Worm (Caenorhabditis elegans) whole organism, late embryonic: Measurements from ENCODE around the gene C07D8.5.

Source experiments
- C08G9.2 ChIP-seq: sonication (generic microtip); optimal IDR thresholded peaks from 2 replicates; lab custom pipeline; 2016; ENCODE audit warnings: mild to moderate bottlenecking, missing genetic modification characterization, moderate library complexity, missing compliant biosample characterization
- K02D7.2 ChIP-seq: sonication (generic microtip); optimal IDR thresholded peaks from 2 replicates; lab custom pipeline; 2017; ENCODE audit warnings: mild to moderate bottlenecking, missing genetic modification characterization, missing compliant biosample characterization
- T23F11.4 ChIP-seq: fragments of 200-800 bp; sonication (Bioruptor generic); optimal IDR thresholded peaks from 2 replicates; lab custom pipeline; 2018; ENCODE audit warnings: mild to moderate bottlenecking, missing genetic modification characterization, missing compliant biosample characterization
- Y22D7AL.16 ChIP-seq: sonication (generic microtip); optimal IDR thresholded peaks from 2 replicates; lab custom pipeline; 2016; ENCODE audit warnings: missing genetic modification characterization, missing compliant biosample characterization
- ama-1 ChIP-seq: fragments of 150-350 bp; optimal IDR thresholded peaks from 2 replicates; lab custom pipeline; 2014
- ceh-2 ChIP-seq: sonication (generic microtip); optimal IDR thresholded peaks from 2 replicates; lab custom pipeline; 2016; ENCODE audit warnings: missing genotype, missing genetic modification characterization, missing compliant biosample characterization
- ceh-22 ChIP-seq: sonication (generic microtip); optimal IDR thresholded peaks from 2 replicates; lab custom pipeline; 2017; ENCODE audit warnings: missing biosample characterization, missing genetic modification characterization
- ceh-34 ChIP-seq: sonication (generic microtip); optimal IDR thresholded peaks from 2 replicates; lab custom pipeline; 2016; ENCODE audit warnings: mild to moderate bottlenecking, missing genetic modification characterization, missing compliant biosample characterization
- ceh-45 ChIP-seq: fragments of 200-800 bp; sonication (Bioruptor generic); IDR thresholded peaks from 2 replicates; pipeline ENCODE4 v1.3.6; 2022; ENCODE audit warnings: missing genetic modification reagents, missing genetic modification characterization, missing compliant biosample characterization
- ceh-48 ChIP-seq: sonication (generic microtip); optimal IDR thresholded peaks from 2 replicates; lab custom pipeline; 2016; ENCODE audit warnings: missing genetic modification characterization, inconsistent platforms, missing compliant biosample characterization
- ceh-9 ChIP-seq: sonication (generic microtip); optimal IDR thresholded peaks from 2 replicates; lab custom pipeline; 2016; ENCODE audit warnings: mild to moderate bottlenecking, missing genetic modification characterization, inconsistent platforms, missing compliant biosample characterization
- che-1 ChIP-seq: sonication (generic microtip); optimal IDR thresholded peaks from 2 replicates; lab custom pipeline; 2016; ENCODE audit warnings: mild to moderate bottlenecking, missing genetic modification characterization, missing compliant biosample characterization
- dmd-4 ChIP-seq: sonication (generic microtip); optimal IDR thresholded peaks from 2 replicates; lab custom pipeline; 2016; ENCODE audit warnings: borderline replicate concordance, missing genetic modification characterization, missing compliant biosample characterization
- dve-1 ChIP-seq: sonication (generic microtip); optimal IDR thresholded peaks from 2 replicates; lab custom pipeline; 2017; ENCODE audit warnings: antibody characterized with exemption, mild to moderate bottlenecking, missing genetic modification characterization, missing compliant biosample characterization
- elt-4 ChIP-seq: sonication (generic microtip); optimal IDR thresholded peaks from 2 replicates; lab custom pipeline; 2016; ENCODE audit warnings: missing genetic modification characterization, missing compliant biosample characterization
- ets-4 ChIP-seq: sonication (generic microtip); optimal IDR thresholded peaks from 2 replicates; lab custom pipeline; 2016; ENCODE audit warnings: missing genetic modification characterization, missing compliant biosample characterization
- eyg-1 ChIP-seq: sonication (generic microtip); optimal IDR thresholded peaks from 2 replicates; lab custom pipeline; 2016; ENCODE audit warnings: missing genotype, missing genetic modification characterization, missing compliant biosample characterization
- fkh-10 ChIP-seq: fragments of 150-350 bp; optimal IDR thresholded peaks from 2 replicates; lab custom pipeline; 2014; ENCODE audit warnings: missing biosample characterization, missing genetic modification reagents, missing genetic modification characterization
- gmeb-2 ChIP-seq: sonication (generic microtip); optimal IDR thresholded peaks from 2 replicates; lab custom pipeline; 2016; ENCODE audit warnings: missing genetic modification characterization, inconsistent platforms, missing compliant biosample characterization
- hlh-13 ChIP-seq: fragments of 200-800 bp; sonication (Bioruptor generic); optimal IDR thresholded peaks from 2 replicates; lab custom pipeline; 2018; ENCODE audit warnings: mild to moderate bottlenecking, missing genetic modification characterization, missing compliant biosample characterization
- hlh-30 ChIP-seq: sonication (generic microtip); optimal IDR thresholded peaks from 2 replicates; lab custom pipeline; 2017; ENCODE audit warnings: antibody characterized with exemption, missing genetic modification characterization, missing compliant biosample characterization; ENCODE audit not compliant: insufficient read depth
- lim-6 ChIP-seq: sonication (generic microtip); optimal IDR thresholded peaks from 2 replicates; lab custom pipeline; 2016; ENCODE audit warnings: missing genetic modification characterization, missing compliant biosample characterization
- lin-11 ChIP-seq: fragments of 200-800 bp; sonication (Bioruptor generic); optimal IDR thresholded peaks from 2 replicates; lab custom pipeline; 2018; ENCODE audit warnings: mild to moderate bottlenecking, missing genetic modification characterization, missing compliant biosample characterization
- nfya-1 ChIP-seq: sonication (generic microtip); optimal IDR thresholded peaks from 2 replicates; lab custom pipeline; 2017; ENCODE audit warnings: missing genetic modification characterization, mild to moderate bottlenecking, missing compliant biosample characterization, antibody characterized with exemption, moderate library complexity
- nhr-232 ChIP-seq: sonication (generic microtip); optimal IDR thresholded peaks from 2 replicates; lab custom pipeline; 2016; ENCODE audit warnings: missing genetic modification characterization, missing compliant biosample characterization
- npax-4 ChIP-seq: sonication (generic microtip); optimal IDR thresholded peaks from 2 replicates; lab custom pipeline; 2016; ENCODE audit warnings: missing genetic modification characterization, missing compliant biosample characterization
- odd-2 ChIP-seq: sonication (generic microtip); optimal IDR thresholded peaks from 2 replicates; lab custom pipeline; 2017; ENCODE audit warnings: antibody characterized with exemption, mild to moderate bottlenecking, missing genetic modification characterization, missing compliant biosample characterization
- pax-1 ChIP-seq: fragments of 150-350 bp; optimal IDR thresholded peaks from 2 replicates; lab custom pipeline; 2014; ENCODE audit warnings: missing biosample characterization, missing genetic modification characterization
- pha-4 ChIP-seq: fragments of 150-350 bp; optimal IDR thresholded peaks from 2 replicates; lab custom pipeline; 2018; ENCODE audit warnings: missing biosample characterization, missing genetic modification reagents, missing genetic modification characterization
- pqm-1 ChIP-seq: sonication (generic microtip); optimal IDR thresholded peaks from 2 replicates; lab custom pipeline; 2016; ENCODE audit warnings: missing genetic modification characterization, missing compliant biosample characterization
- pros-1 ChIP-seq: fragments of 150-350 bp; optimal IDR thresholded peaks from 2 replicates; lab custom pipeline; 2014; ENCODE audit warnings: missing biosample characterization, missing genetic modification reagents, missing genetic modification characterization
- rnt-1 ChIP-seq: sonication (generic microtip); optimal IDR thresholded peaks from 2 replicates; lab custom pipeline; 2016; ENCODE audit warnings: missing genetic modification characterization, missing compliant biosample characterization
- sdc-2 ChIP-seq: sonication (generic microtip); optimal IDR thresholded peaks from 2 replicates; lab custom pipeline; 2016; ENCODE audit warnings: missing genotype, missing genetic modification characterization, missing compliant biosample characterization
- tbx-7 ChIP-seq: sonication (generic microtip); optimal IDR thresholded peaks from 2 replicates; lab custom pipeline; 2016; ENCODE audit warnings: missing genotype, missing genetic modification characterization, missing compliant biosample characterization
- unc-55 ChIP-seq: sonication (generic microtip); optimal IDR thresholded peaks from 2 replicates; lab custom pipeline; 2017; ENCODE audit warnings: missing biosample characterization, missing genetic modification reagents, missing genetic modification characterization
- zip-5 ChIP-seq: sonication (generic microtip); optimal IDR thresholded peaks from 2 replicates; lab custom pipeline; 2016; ENCODE audit warnings: missing genetic modification characterization, missing compliant biosample characterization

Gene C07D8.5

DNA sequence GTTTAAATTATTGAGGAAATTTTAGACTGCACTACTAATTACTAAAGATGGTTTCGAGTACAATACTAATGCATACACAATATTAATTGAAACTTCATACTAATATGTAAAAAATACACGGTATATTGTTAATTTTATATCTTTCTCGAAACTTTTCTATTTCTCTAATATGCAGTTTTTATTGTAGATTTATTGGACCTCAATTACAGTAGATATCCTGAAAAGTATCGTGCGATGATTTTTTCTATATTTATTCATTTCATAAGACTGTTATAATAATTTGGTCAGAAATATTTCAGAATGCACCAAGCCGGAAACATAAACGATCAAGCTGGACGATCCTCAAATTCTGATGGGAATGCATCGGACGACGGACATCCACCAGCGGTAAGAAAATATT is at the start of gene C07D8.5:
Gene C07D8.5, plus strand, starts transcription at position 301 of the 400 bp plus-strand sequence.
- TF ChIP-seq sdc-2 (tag; lab: Kevin White, UChicago) (no peak), hlh-13 (GFP tag; lab: Kevin White, UChicago) (no peak), ets-4 (tag; lab: Kevin White, UChicago) (no peak)

- TF ChIP-seq unc-55 (GFP tag; lab: Kevin White, UChicago) (no peak), ceh-22 (tag; lab: Kevin White, UChicago) (no peak), lin-11 (no peak), npax-4 (no peak), ceh-45 (GFP tag; lab: Robert Waterston, UW) (no peak), fkh-10 (no peak), gmeb-2 (no peak), odd-2 (no peak), nfya-1 (tag; lab: Kevin White, UChicago) (no peak), Y22D7AL.16 (tag; lab: Kevin White, UChicago) (no peak), ceh-9 (tag; lab: Kevin White, UChicago) (no peak), hlh-30 (tag; lab: Kevin White, UChicago) (no peak), pha-4 (tag; lab: Kevin White, UChicago) (no peak), K02D7.2 (tag; lab: Kevin White, UChicago) (no peak), tbx-7 (no peak), che-1 (tag; lab: Kevin White, UChicago) (no peak), C08G9.2 (tag; lab: Kevin White, UChicago) (no peak), elt-4 (tag; lab: Kevin White, UChicago) (no peak), lim-6 (no peak)
Observed at ce11 chrX:7296310-7296709, 47.5 kb upstream of the C07D8.5 start.

DNA sequence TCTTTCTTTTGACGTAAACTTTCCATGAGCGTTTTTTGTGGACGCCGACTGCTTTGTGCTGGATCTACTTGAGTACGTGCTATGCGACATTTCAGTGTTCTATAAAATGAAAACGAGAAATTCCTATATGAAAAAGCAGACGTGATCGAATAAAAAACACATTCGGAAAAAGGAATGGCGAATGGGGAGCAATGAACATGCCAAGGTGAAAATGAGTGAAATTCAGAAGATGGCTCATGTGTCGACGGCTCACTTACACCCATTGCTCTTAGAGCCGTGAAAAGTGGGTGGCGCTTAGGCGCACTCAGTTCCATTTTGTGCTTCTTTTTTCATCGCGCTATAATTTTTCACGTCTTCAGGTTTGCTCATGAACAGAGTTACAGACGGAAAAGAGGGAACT is 45.2 kb upstream of the C07D8.5 start, which contains the start of gene K03A1.4:
Gene K03A1.4, minus strand, starts transcription at position 101 of the 400 bp plus-strand sequence.
- TF ChIP-seq pros-1 = no peak
- no peak for TF ChIP-seq lim-6
- no peak for TF ChIP-seq pax-1
- TF ChIP-seq nhr-232 (tag; lab: Kevin White, UChicago) = no peak
- TF ChIP-seq ceh-34 (tag; lab: Kevin White, UChicago) = no peak
- no peak for TF ChIP-seq ceh-22 (tag; lab: Kevin White, UChicago)
- TF ChIP-seq dve-1 (tag; lab: Kevin White, UChicago) = no peak

- TF ChIP-seq unc-55 (GFP tag; lab: Kevin White, UChicago) = no peak
- TF ChIP-seq ceh-48 (tag; lab: Kevin White, UChicago) = no peak
- no peak for TF ChIP-seq ceh-2
- TF ChIP-seq hlh-13 (GFP tag; lab: Kevin White, UChicago) = no peak
- TF ChIP-seq rnt-1 (tag; lab: Kevin White, UChicago) = no peak
- no peak for TF ChIP-seq ceh-9 (tag; lab: Kevin White, UChicago)
- no peak for TF ChIP-seq npax-4
- TF ChIP-seq fkh-10 = no peak
- TF ChIP-seq ama-1 (lab: Kevin White, UChicago) = no peak
- TF ChIP-seq gmeb-2 = no peak
- TF ChIP-seq pros-1 = no peak
- TF ChIP-seq pqm-1 (tag; lab: Kevin White, UChicago) = no peak
- TF ChIP-seq dmd-4 (tag; lab: Kevin White, UChicago) = no peak
- no peak for TF ChIP-seq zip-5 (tag; lab: Kevin White, UChicago)
- no peak for TF ChIP-seq ets-4 (tag; lab: Kevin White, UChicago)
- no peak for TF ChIP-seq T23F11.4 (GFP tag; lab: Kevin White, UChicago)
- TF ChIP-seq eyg-1 (tag; lab: Kevin White, UChicago) = no peak
- no peak for TF ChIP-seq ceh-22 (tag; lab: Kevin White, UChicago)
Observed at ce11 chrX:7303115-7303514, 40.7 kb upstream of the C07D8.5 start.
